Fruit fly (Drosophila melanogaster): ENCODE data around the gene His4r.

- no peak for TF ChIP-seq psq (optimal IDR thresholded peaks at IDR 0.05)
- no peak for TF ChIP-seq ttk (optimal IDR thresholded peaks at IDR 0.05)
- TF ChIP-seq h (optimal IDR thresholded peaks at IDR 0.05): no peak
- no peak for TF ChIP-seq Myc (optimal IDR thresholded peaks at IDR 0.05)
Observed at dm6 chr3R:14630119-14630623, 4.6 kb downstream of the His4r start, which contains the start of gene Cad88C.

Measured in Kc167 (cell line).